Fruit fly (Drosophila melanogaster): ENCODE data around the gene tzn.

tzn gene

dm6 chr3L:20784812-20785671 lies 13.4 kb upstream of the tzn start (continued):
- TF ChIP-seq CG3163 (GFP tag; optimal IDR thresholded peaks at IDR 0.05): no peak
- no peak for TF ChIP-seq CG2889 (GFP tag; IDR thresholded peaks at IDR 0.05)
- no peak for TF ChIP-seq dimm (GFP tag; IDR thresholded peaks at IDR 0.05)
- TF ChIP-seq CG14050 (GFP tag; IDR thresholded peaks at IDR 0.05): no peak
- TF ChIP-seq gcm (GFP tag; optimal IDR thresholded peaks at IDR 0.05): peak; percentile 31
- peak; percentile 58 for TF ChIP-seq gem (tag; optimal IDR thresholded peaks at IDR 0.05)
- TF ChIP-seq Bteb2 (GFP tag; optimal IDR thresholded peaks at IDR 0.05): no peak
- no peak for TF ChIP-seq tap (tag; optimal IDR thresholded peaks at IDR 0.05)
- TF ChIP-seq ssp (GFP tag; IDR thresholded peaks at IDR 0.05): no peak
- no peak for TF ChIP-seq CG13624 (GFP tag; optimal IDR thresholded peaks at IDR 0.05)
- TF ChIP-seq Jarid2 (GFP tag; optimal IDR thresholded peaks at IDR 0.05): peak; percentile 85
- TF ChIP-seq tll (GFP tag; optimal IDR thresholded peaks at IDR 0.05): no peak
- TF ChIP-seq CG3281 (GFP tag; optimal IDR thresholded peaks at IDR 0.05): peak; percentile 68
- TF ChIP-seq CG9932 (GFP tag; IDR thresholded peaks at IDR 0.05): peak; percentile 29
- no peak for TF ChIP-seq usp (GFP tag; optimal IDR thresholded peaks at IDR 0.05)
- peak; percentile 57; the same call in 1 of the 3 replicates for TF ChIP-seq so (GFP tag; IDR thresholded peaks at IDR 0.05)
- peak; percentile 12 for TF ChIP-seq CG10209 (GFP tag; optimal IDR thresholded peaks at IDR 0.05)
- TF ChIP-seq CG4730 (GFP tag; IDR thresholded peaks at IDR 0.05): no peak
- peak in 1 of 3 experiments; percentile 61 for TF ChIP-seq Stat92E (GFP tag; optimal IDR thresholded peaks at IDR 0.05)
- TF ChIP-seq CG14014 (GFP tag; IDR thresholded peaks at IDR 0.05): peak; percentile 26; the same call in 1 of the 2 replicates
- TF ChIP-seq en (GFP tag; optimal IDR thresholded peaks at IDR 0.05): no peak
- TF ChIP-seq kni (GFP tag; optimal IDR thresholded peaks at IDR 0.05): peak; percentile 89
- TF ChIP-seq bcd (GFP tag; optimal IDR thresholded peaks at IDR 0.05): peak; percentile 24
- TF ChIP-seq CG1602 (GFP tag; optimal IDR thresholded peaks at IDR 0.05): no peak
- TF ChIP-seq tna (GFP tag; IDR thresholded peaks at IDR 0.05; ENCODE audit: partially characterized antibody): no peak
- TF ChIP-seq CG10565 (GFP tag; optimal IDR thresholded peaks at IDR 0.05): no peak
- TF ChIP-seq E2f1 (GFP tag; IDR thresholded peaks at IDR 0.05): no peak; the same call in 1 of the 2 replicates
- peak; percentile 21 for TF ChIP-seq Xbp1 (GFP tag; optimal IDR thresholded peaks at IDR 0.05)
- TF ChIP-seq CG9876 (GFP tag; optimal IDR thresholded peaks at IDR 0.05): peak; percentile 15
- peak; percentile 33; the same call in 1 of the 2 replicates for TF ChIP-seq CG31441 (GFP tag; IDR thresholded peaks at IDR 0.05)
- peak; percentile 80 for TF ChIP-seq ftz-f1 (GFP tag; optimal IDR thresholded peaks at IDR 0.05)
- peak; percentile 2 for TF ChIP-seq Hmx (GFP tag; optimal IDR thresholded peaks at IDR 0.05)
- no peak for TF ChIP-seq h (optimal IDR thresholded peaks at IDR 0.05)
- no peak; the same call in 1 of the 2 replicates for TF ChIP-seq E2f2 (GFP tag; IDR thresholded peaks at IDR 0.05)
- peak; percentile 57 for TF ChIP-seq Side (GFP tag; optimal IDR thresholded peaks at IDR 0.05)
- no peak for TF ChIP-seq tup (GFP tag; optimal IDR thresholded peaks at IDR 0.05)
- TF ChIP-seq H2.0 (GFP tag; IDR thresholded peaks at IDR 0.05): no peak
- TF ChIP-seq CG43689 (GFP tag; IDR thresholded peaks at IDR 0.05): no peak
- TF ChIP-seq CG42726 (GFP tag; IDR thresholded peaks at IDR 0.05; ENCODE audit: partially characterized antibody): peak; percentile 53; the same call in 1 of the 2 replicates
- TF ChIP-seq Dip3 (GFP tag; optimal IDR thresholded peaks at IDR 0.05): peak; percentile 48
- TF ChIP-seq B-H2 (GFP tag; optimal IDR thresholded peaks at IDR 0.05): peak; percentile 32
- no peak for TF ChIP-seq CG12744 (GFP tag; optimal IDR thresholded peaks at IDR 0.05)
- peak; percentile 93 for TF ChIP-seq row (GFP tag; IDR thresholded peaks at IDR 0.05)
- TF ChIP-seq gsb-n (tag; optimal IDR thresholded peaks at IDR 0.05): no peak
- TF ChIP-seq nerfin-1 (tag; optimal IDR thresholded peaks at IDR 0.05): peak; percentile 5
- peak; percentile 26 for TF ChIP-seq Ets65A (GFP tag)
- peak; percentile 45; the same call in 1 of the 2 replicates for TF ChIP-seq Atf6 (GFP tag; IDR thresholded peaks at IDR 0.05)
- TF ChIP-seq ewg (GFP tag; optimal IDR thresholded peaks at IDR 0.05): peak; percentile 90
- TF ChIP-seq CG13287 (GFP tag; IDR thresholded peaks at IDR 0.05; ENCODE audit: partially characterized antibody): peak; percentile 50
